Fruit fly (Drosophila melanogaster) whole organism, embryonic: ENCODE measurements around the gene Ccdc58.

Experiments used
- CG11696 ChIP-seq: fragments of 200-800 bp; sonication (Bioruptor generic); IDR thresholded peaks from 2 replicates; pipeline ENCODE4 v1.3.6; 2022; ENCODE audit warnings: missing biosample characterization, missing genetic modification characterization
- CG12236 ChIP-seq: fragments of 200-800 bp; sonication (Bioruptor generic); optimal IDR thresholded peaks from 2 replicates; lab custom pipeline; 2016; ENCODE audit warnings: missing biosample characterization, missing genetic modification characterization
- CG13894 ChIP-seq: fragments of 200-800 bp; sonication (Bioruptor generic); optimal IDR thresholded peaks from 3 replicates; lab custom pipeline; 2018; ENCODE audit warnings: missing biosample characterization, mild to moderate bottlenecking, missing genetic modification characterization, moderate library complexity
- CG16813 ChIP-seq: fragments of 200-800 bp; sonication (Bioruptor generic); IDR thresholded peaks from 3 replicates; pipeline ENCODE4 v1.3.6; 2022; ENCODE audit warnings: missing biosample characterization, missing genetic modification characterization; ENCODE audit not compliant: partially characterized antibody
- CG16815 ChIP-seq: fragments of 200-800 bp; sonication (Bioruptor generic); optimal IDR thresholded peaks from 3 replicates; lab custom pipeline; 2017; ENCODE audit warnings: missing biosample characterization, mild to moderate bottlenecking, missing genetic modification characterization
- CG17328 ChIP-seq: fragments of 200-800 bp; sonication (Bioruptor generic); IDR thresholded peaks from 2 replicates; pipeline ENCODE4 v1.3.6; 2022; ENCODE audit warnings: missing biosample characterization, missing genetic modification characterization
- CG17829 ChIP-seq: fragments of 200-800 bp; optimal IDR thresholded peaks from 2 replicates; lab custom pipeline; 2019; ENCODE audit warnings: missing biosample characterization, mild to moderate bottlenecking, missing genetic modification characterization, moderate library complexity
- CG18476 ChIP-seq: fragments of 200-800 bp; sonication (Bioruptor generic); optimal IDR thresholded peaks from 2 replicates; lab custom pipeline; 2016; ENCODE audit warnings: missing biosample characterization, mild to moderate bottlenecking, missing genetic modification characterization
- CG2889 ChIP-seq: fragments of 200-800 bp; sonication (Bioruptor generic); IDR thresholded peaks from 3 replicates; pipeline ENCODE4 v1.3.6; 2022; ENCODE audit warnings: missing biosample characterization, missing genetic modification characterization
- CG31365 ChIP-seq: fragments of 200-800 bp; sonication (Bioruptor generic); optimal IDR thresholded peaks from 2 replicates; lab custom pipeline; 2018; ENCODE audit warnings: missing biosample characterization, mild to moderate bottlenecking, missing genetic modification characterization
- CG33557 ChIP-seq: fragments of 200-800 bp; sonication (Bioruptor generic); optimal IDR thresholded peaks from 2 replicates; lab custom pipeline; 2019; ENCODE audit warnings: missing biosample characterization, mild to moderate bottlenecking, missing genetic modification characterization, moderate library complexity
- CG3407 ChIP-seq: fragments of 200-800 bp; sonication (Bioruptor generic); optimal IDR thresholded peaks from 2 replicates; lab custom pipeline; 2018; ENCODE audit warnings: missing biosample characterization, mild to moderate bottlenecking, missing genetic modification characterization
- CG34376 ChIP-seq: fragments of 200-800 bp; sonication (Bioruptor generic); optimal IDR thresholded peaks from 2 replicates; lab custom pipeline; 2018; ENCODE audit warnings: missing biosample characterization, mild to moderate bottlenecking, missing genetic modification characterization
- CG34422 ChIP-seq: fragments of 200-800 bp; sonication (Bioruptor generic); IDR thresholded peaks from 3 replicates; pipeline ENCODE4 v1.3.6; 2022; ENCODE audit warnings: missing biosample characterization, missing genetic modification characterization
- CG6765 ChIP-seq: fragments of 200-800 bp; sonication (Bioruptor generic); optimal IDR thresholded peaks from 3 replicates; lab custom pipeline; 2017; ENCODE audit warnings: missing biosample characterization, mild to moderate bottlenecking, missing genetic modification characterization
- CG7357 ChIP-seq: fragments of 200-800 bp; sonication (Bioruptor generic); IDR thresholded peaks from 3 replicates; pipeline ENCODE4 v1.3.6; 2022; ENCODE audit warnings: missing biosample characterization, missing genetic modification characterization
- CG8359 ChIP-seq: fragments of 200-800 bp; sonication (Bioruptor generic); optimal IDR thresholded peaks from 2 replicates; lab custom pipeline; 2017; ENCODE audit warnings: missing biosample characterization, mild to moderate bottlenecking, missing genetic modification characterization, borderline replicate concordance
- CG9609 ChIP-seq: fragments of 200-800 bp; sonication (Bioruptor generic); optimal IDR thresholded peaks from 3 replicates; lab custom pipeline; 2016; ENCODE audit warnings: missing biosample characterization, missing genetic modification characterization
- Dbx ChIP-seq: fragments of 200-800 bp; sonication (Bioruptor generic); IDR thresholded peaks from 3 replicates; pipeline ENCODE4 v1.3.6; 2022; ENCODE audit warnings: missing biosample characterization, missing genetic modification characterization
- Dip3 ChIP-seq: fragments of 200-800 bp; sonication (Bioruptor generic); optimal IDR thresholded peaks from 3 replicates; lab custom pipeline; 2016; ENCODE audit warnings: missing biosample characterization, missing genetic modification characterization
- Ets65A ChIP-seq: fragments of 200-800 bp; sonication (Bioruptor generic); peaks from one replicate; lab custom pipeline; 2016; ENCODE audit warnings: missing biosample characterization, missing genetic modification characterization
- H2.0 ChIP-seq: fragments of 200-800 bp; sonication (Bioruptor generic); IDR thresholded peaks from 2 replicates; pipeline ENCODE4 v1.3.6; 2022; ENCODE audit warnings: missing biosample characterization, missing genetic modification characterization
- Hand ChIP-seq: fragments of 200-800 bp; sonication (Bioruptor generic); optimal IDR thresholded peaks from 2 replicates; lab custom pipeline; 2017; ENCODE audit warnings: mild to moderate bottlenecking, missing biosample characterization, missing genetic modification reagents, missing genetic modification characterization
- Hey ChIP-seq: fragments of 200-800 bp; sonication (Bioruptor generic); optimal IDR thresholded peaks from 3 replicates; lab custom pipeline; 2018; ENCODE audit warnings: missing biosample characterization, mild to moderate bottlenecking, missing genetic modification characterization
- Meics ChIP-seq: fragments of 200-800 bp; sonication (Bioruptor generic); optimal IDR thresholded peaks from 2 replicates; lab custom pipeline; 2017; ENCODE audit warnings: missing biosample characterization, mild to moderate bottlenecking, missing genetic modification characterization
- NK7.1 ChIP-seq: fragments of 200-800 bp; sonication (Bioruptor generic); optimal IDR thresholded peaks from 3 replicates; lab custom pipeline; 2016; ENCODE audit warnings: missing biosample characterization, missing genetic modification characterization
- Nf-YA ChIP-seq: fragments of 200-800 bp; sonication (Bioruptor generic); IDR thresholded peaks from 2 replicates; pipeline ENCODE4 v1.3.6; 2022; ENCODE audit warnings: missing biosample characterization, missing genetic modification characterization
- Pdp1 ChIP-seq, 2 experiments: fragments of 200-800 bp; sonication (Bioruptor generic); optimal IDR thresholded peaks; 3 replicates each; lab custom pipeline; 2016; ENCODE audit warnings: missing biosample characterization in 2 of 2, missing genetic modification characterization in 2 of 2, mild to moderate bottlenecking in 1 of 2, moderate library complexity in 1 of 2
- Sry-β ChIP-seq: fragments of 200-800 bp; sonication (Bioruptor generic); optimal IDR thresholded peaks from 2 replicates; lab custom pipeline; 2018; ENCODE audit warnings: missing biosample characterization, mild to moderate bottlenecking, missing genetic modification characterization, moderate library complexity
- ab ChIP-seq: fragments of 200-800 bp; sonication (Bioruptor generic); optimal IDR thresholded peaks from 2 replicates; lab custom pipeline; 2016; ENCODE audit warnings: missing biosample characterization, missing genetic modification characterization
- ap ChIP-seq: fragments of 200-800 bp; sonication (Bioruptor generic); IDR thresholded peaks from 2 replicates; pipeline ENCODE4 v1.3.6; 2022; ENCODE audit warnings: missing biosample characterization, missing genetic modification characterization
- btn ChIP-seq: fragments of 200-800 bp; sonication (Bioruptor generic); optimal IDR thresholded peaks from 2 replicates; lab custom pipeline; 2016; ENCODE audit warnings: missing biosample characterization, missing genetic modification characterization
- cato ChIP-seq: fragments of 200-800 bp; sonication (Bioruptor generic); optimal IDR thresholded peaks from 2 replicates; lab custom pipeline; 2016; ENCODE audit warnings: missing biosample characterization, missing genetic modification characterization, borderline replicate concordance
- caup ChIP-seq: fragments of 200-800 bp; sonication (Bioruptor generic); optimal IDR thresholded peaks from 3 replicates; lab custom pipeline; 2017; ENCODE audit warnings: missing biosample characterization, mild to moderate bottlenecking, missing genetic modification characterization, moderate library complexity; ENCODE audit not compliant: severe bottlenecking
- da ChIP-seq: fragments of 200-800 bp; sonication (Bioruptor generic); optimal IDR thresholded peaks from 2 replicates; lab custom pipeline; 2016; ENCODE audit warnings: missing biosample characterization, missing genetic modification characterization
- ftz-f1 ChIP-seq: fragments of 200-800 bp; sonication (Bioruptor generic); optimal IDR thresholded peaks from 2 replicates; lab custom pipeline; 2016; ENCODE audit warnings: missing biosample characterization, missing genetic modification characterization
- grn ChIP-seq: fragments of 200-800 bp; sonication (Bioruptor generic); optimal IDR thresholded peaks from 3 replicates; lab custom pipeline; 2017; ENCODE audit warnings: missing biosample characterization, missing genetic modification characterization
- h ChIP-seq: fragments of >200 bp; optimal IDR thresholded peaks from 2 replicates; lab custom pipeline; 2017
- hb ChIP-seq: fragments of 200-800 bp; sonication (Bioruptor generic); IDR thresholded peaks from 3 replicates; pipeline ENCODE4 v1.3.6; 2022; ENCODE audit warnings: missing biosample characterization, missing genetic modification characterization; ENCODE audit not compliant: partially characterized antibody
- kay ChIP-seq: fragments of 200-800 bp; sonication (Bioruptor generic); optimal IDR thresholded peaks from 2 replicates; lab custom pipeline; 2016; ENCODE audit warnings: missing biosample characterization, missing genetic modification characterization
- maf-S ChIP-seq: fragments of 200-800 bp; sonication (Bioruptor generic); optimal IDR thresholded peaks from 2 replicates; lab custom pipeline; 2016; ENCODE audit warnings: missing biosample characterization, missing genetic modification characterization
- nmo ChIP-seq: fragments of 200-800 bp; sonication (Bioruptor generic); optimal IDR thresholded peaks from 2 replicates; lab custom pipeline; 2018; ENCODE audit warnings: missing biosample characterization, mild to moderate bottlenecking, missing genetic modification characterization, moderate library complexity
- nom ChIP-seq: fragments of 200-800 bp; sonication (Bioruptor generic); optimal IDR thresholded peaks from 2 replicates; lab custom pipeline; 2017; ENCODE audit warnings: missing biosample characterization, missing genetic modification characterization, mild to moderate bottlenecking, moderate library complexity, missing genetic modification reagents
- pan ChIP-seq, 4 experiments: fragments of >200 bp in 3 of 4; fragments of 200-800 bp in 1 of 4; sonication (Bioruptor generic) in 1 of 4; optimal IDR thresholded peaks in 3 of 4; IDR thresholded peaks in 1 of 4; 2 replicates each; pipeline versions ENCODE4 v1.3.6 to Lab custom; 2017 to 2022; ENCODE audit warnings: missing biosample characterization in 2 of 4, missing genetic modification characterization in 2 of 4, mixed read lengths in 1 of 4
- schlank ChIP-seq: fragments of 200-800 bp; sonication (Bioruptor generic); optimal IDR thresholded peaks from 2 replicates; lab custom pipeline; 2018; ENCODE audit warnings: missing biosample characterization, mild to moderate bottlenecking, missing genetic modification characterization
- slou ChIP-seq: fragments of 200-800 bp; sonication (Bioruptor generic); optimal IDR thresholded peaks from 3 replicates; lab custom pipeline; 2016; ENCODE audit warnings: missing biosample characterization, missing genetic modification characterization
- sqz ChIP-seq: fragments of 200-800 bp; sonication (Bioruptor generic); optimal IDR thresholded peaks from 3 replicates; lab custom pipeline; 2018; ENCODE audit warnings: missing biosample characterization, mild to moderate bottlenecking, missing genetic modification characterization
- tap ChIP-seq: fragments of 200-800 bp; optimal IDR thresholded peaks from 3 replicates; lab custom pipeline; 2019; ENCODE audit warnings: missing biosample characterization, mild to moderate bottlenecking, missing genetic modification characterization, moderate library complexity
- tup ChIP-seq: fragments of 200-800 bp; sonication (Bioruptor generic); optimal IDR thresholded peaks from 2 replicates; lab custom pipeline; 2016; ENCODE audit warnings: missing biosample characterization, mild to moderate bottlenecking, missing genetic modification characterization, moderate library complexity

Gene Ccdc58

dm6 chr3L:19834143-19834794 lies 29.3 kb downstream of the Ccdc58 start, which contains the start of the genes trc and CG32221 (continued):
- TF ChIP-seq CG34422 (GFP tag; lab: Robert Waterston, UW) (peak; percentile 80), slou (GFP tag; lab: Kevin White, UChicago) (no peak), btn (GFP tag; lab: Kevin White, UChicago) (no peak), schlank (tag; lab: Kevin White, UChicago) (peak; percentile 39), nom (GFP tag; lab: Kevin White, UChicago) (peak; percentile 54), nmo (peak; percentile 69), CG8359 (GFP tag; lab: Kevin White, UChicago) (no peak), Dbx (GFP tag; lab: Robert Waterston, UW) (peak; percentile 39; the same call in 1 of the 3 replicates), CG17829 (tag; lab: Kevin White, UChicago) (peak; percentile 38), sqz (GFP tag; lab: Kevin White, UChicago) (no peak), pan (optimal IDR thresholded peaks at IDR 0.05; lab: Kevin White, UChicago) (no peak), pan (GFP tag; optimal IDR thresholded peaks at IDR 0.05 in 1 of 2, IDR thresholded peaks at IDR 0.05 in 1 of 2) (peak in 1 of 2 experiments; percentile 7), h (lab: Kevin White, UChicago) (no peak), ab (GFP tag; lab: Kevin White, UChicago) (no peak), ap (GFP tag; lab: Robert Waterston, UW) (no peak), CG2889 (GFP tag; lab: Robert Waterston, UW) (no peak), CG6765 (peak; percentile 51), Meics (no peak), ftz-f1 (GFP tag; lab: Kevin White, UChicago) (no peak), CG7357 (GFP tag; lab: Robert Waterston, UW) (no peak), maf-S (GFP tag; lab: Kevin White, UChicago) (no peak), Hey (tag; lab: Kevin White, UChicago) (no peak), Ets65A (GFP tag; lab: Kevin White, UChicago) (peak; percentile 94), caup (GFP tag; lab: Kevin White, UChicago) (no peak), CG16813 (peak; percentile 74), Nf-YA (GFP tag; lab: Robert Waterston, UW) (no peak), Dip3 (no peak), CG18476 (GFP tag; lab: Kevin White, UChicago) (no peak), CG9609 (GFP tag; lab: Kevin White, UChicago) (peak; percentile 9), grn (no peak), CG17328 (GFP tag; lab: Robert Waterston, UW) (peak; percentile 45; the same call in 1 of the 2 replicates), cato (no peak), H2.0 (GFP tag; lab: Robert Waterston, UW) (peak; percentile 44; the same call in 1 of the 2 replicates), CG31365 (tag; lab: Kevin White, UChicago) (no peak), CG13894 (tag; lab: Kevin White, UChicago) (no peak), CG11696 (GFP tag; lab: Robert Waterston, UW) (no peak), CG12236 (GFP tag; lab: Kevin White, UChicago) (no peak), Hand (GFP tag; lab: Kevin White, UChicago) (no peak), Pdp1 (GFP tag; optimal IDR thresholded peaks at IDR 0.05; lab: Kevin White, UChicago) (no peak), da (no peak), CG3407 (GFP tag; lab: Kevin White, UChicago) (no peak), CG34376 (GFP tag; lab: Kevin White, UChicago) (peak; percentile 53), tap (tag; lab: Kevin White, UChicago) (no peak), CG16815 (GFP tag; lab: Kevin White, UChicago) (no peak), NK7.1 (no peak), Sry-β (peak; percentile 90), tup (GFP tag; lab: Kevin White, UChicago) (no peak), kay (GFP tag; lab: Kevin White, UChicago) (no peak), hb (GFP tag; lab: Robert Waterston, UW) (peak; percentile 54; the same call in 1 of the 3 replicates), CG33557 (GFP tag; lab: Kevin White, UChicago) (peak; percentile 37)
